Fruit fly (Drosophila melanogaster) whole organism, prepupa: ENCODE results near the gene CG7006.

Experiments used
- Blimp-1 ChIP-seq: fragments of 200-800 bp; sonication (Bioruptor generic); optimal IDR thresholded peaks from 3 replicates; lab custom pipeline; 2017; ENCODE audit warnings: missing biosample characterization, missing genetic modification characterization, mild to moderate bottlenecking, moderate library complexity, missing genetic modification reagents
- CG11294 ChIP-seq: fragments of 200-800 bp; sonication (Bioruptor generic); IDR thresholded peaks from 2 replicates; pipeline ENCODE4 v1.3.6; 2022; ENCODE audit warnings: missing biosample characterization, missing genetic modification characterization
- CG11762 ChIP-seq: fragments of 200-800 bp; sonication (Bioruptor generic); optimal IDR thresholded peaks from 3 replicates; lab custom pipeline; 2016; ENCODE audit warnings: missing biosample characterization, missing genetic modification characterization; ENCODE audit not compliant: insufficient read depth
- CG11902 ChIP-seq: fragments of 200-800 bp; sonication (Bioruptor generic); optimal IDR thresholded peaks from 3 replicates; lab custom pipeline; 2016; ENCODE audit warnings: missing biosample characterization, missing genetic modification characterization
- CG15336 ChIP-seq: fragments of 200-800 bp; sonication (Bioruptor generic); IDR thresholded peaks from 2 replicates; pipeline ENCODE4 v1.3.6; 2022; ENCODE audit warnings: missing biosample characterization, missing genetic modification characterization
- CG3032 ChIP-seq: fragments of 200-800 bp; optimal IDR thresholded peaks from 2 replicates; lab custom pipeline; 2019; ENCODE audit warnings: missing biosample characterization, mild to moderate bottlenecking, missing genetic modification characterization, moderate library complexity
- CG31627 ChIP-seq: fragments of 200-800 bp; sonication (Bioruptor generic); optimal IDR thresholded peaks from 3 replicates; lab custom pipeline; 2016; ENCODE audit warnings: missing biosample characterization, missing genetic modification characterization
- CG34406 ChIP-seq: fragments of 200-800 bp; sonication (Bioruptor generic); optimal IDR thresholded peaks from 3 replicates; lab custom pipeline; 2016; ENCODE audit warnings: missing biosample characterization, missing genetic modification characterization
- CG3919 ChIP-seq: fragments of 200-800 bp; sonication (Bioruptor generic); optimal IDR thresholded peaks from 3 replicates; lab custom pipeline; 2016; ENCODE audit warnings: missing biosample characterization, missing genetic modification characterization
- CG6163 ChIP-seq: fragments of 200-800 bp; sonication (Bioruptor generic); IDR thresholded peaks from 3 replicates; pipeline ENCODE4 v1.3.6; 2022; ENCODE audit warnings: missing biosample characterization, missing genetic modification characterization
- CG6792 ChIP-seq: fragments of 200-800 bp; sonication (Bioruptor generic); optimal IDR thresholded peaks from 3 replicates; lab custom pipeline; 2016; ENCODE audit warnings: missing biosample characterization, missing genetic modification characterization
- CG6808 ChIP-seq: fragments of 200-800 bp; sonication (Bioruptor generic); optimal IDR thresholded peaks from 3 replicates; lab custom pipeline; 2017; ENCODE audit warnings: missing biosample characterization, missing genetic modification characterization, mild to moderate bottlenecking, moderate library complexity, missing genetic modification reagents
- CG6854 ChIP-seq: fragments of 200-800 bp; sonication (Bioruptor generic); optimal IDR thresholded peaks from 2 replicates; lab custom pipeline; 2017; ENCODE audit warnings: missing biosample characterization, mild to moderate bottlenecking, missing genetic modification characterization
- CG7368 ChIP-seq: fragments of 200-800 bp; sonication (Bioruptor generic); optimal IDR thresholded peaks from 3 replicates; lab custom pipeline; 2016; ENCODE audit warnings: missing biosample characterization, missing genetic modification characterization
- CG8119 ChIP-seq: fragments of 200-800 bp; sonication (Bioruptor generic); IDR thresholded peaks from 3 replicates; pipeline ENCODE4 v1.3.6; 2022; ENCODE audit warnings: missing biosample characterization, missing genetic modification characterization
- CG8319 ChIP-seq: fragments of 200-800 bp; sonication (Bioruptor generic); optimal IDR thresholded peaks from 3 replicates; lab custom pipeline; 2016; ENCODE audit warnings: missing biosample characterization, missing genetic modification characterization
- CG8632 ChIP-seq: fragments of 200-800 bp; sonication (Bioruptor generic); optimal IDR thresholded peaks from 3 replicates; lab custom pipeline; 2016; ENCODE audit warnings: missing biosample characterization, missing genetic modification characterization
- CG9139 ChIP-seq: fragments of 200-800 bp; sonication (Bioruptor generic); optimal IDR thresholded peaks from 3 replicates; lab custom pipeline; 2017; ENCODE audit warnings: missing biosample characterization, mild to moderate bottlenecking, missing genetic modification characterization
- Eip78C ChIP-seq: fragments of 200-800 bp; sonication (Bioruptor generic); peaks from one replicate; lab custom pipeline; 2016; ENCODE audit warnings: missing biosample characterization, missing genetic modification characterization
- Eip93F ChIP-seq: fragments of 200-800 bp; sonication (Bioruptor generic); optimal IDR thresholded peaks from 2 replicates; lab custom pipeline; 2016; ENCODE audit warnings: missing biosample characterization, mild to moderate bottlenecking, missing genetic modification characterization
- Ets96B ChIP-seq: fragments of 200-800 bp; optimal IDR thresholded peaks from 2 replicates; lab custom pipeline; 2019; ENCODE audit warnings: missing biosample characterization, mild to moderate bottlenecking, missing genetic modification characterization, moderate library complexity
- Gug ChIP-seq: fragments of 200-800 bp; sonication (Bioruptor generic); IDR thresholded peaks from 2 replicates; pipeline ENCODE4 v1.3.6; 2022; ENCODE audit warnings: missing biosample characterization, missing genetic modification characterization
- Hr38 ChIP-seq: sonication (Bioruptor generic); optimal IDR thresholded peaks from 2 replicates; lab custom pipeline; 2016; ENCODE audit warnings: missing biosample characterization, missing genetic modification characterization
- Hr39 ChIP-seq: fragments of 200-800 bp; sonication (Bioruptor generic); optimal IDR thresholded peaks from 2 replicates; lab custom pipeline; 2016; ENCODE audit warnings: missing biosample characterization, missing genetic modification characterization
- Smox ChIP-seq: fragments of 200-800 bp; sonication (Bioruptor generic); optimal IDR thresholded peaks from 3 replicates; lab custom pipeline; 2016; ENCODE audit warnings: missing biosample characterization, missing genetic modification characterization
- Sox15 ChIP-seq: fragments of 200-800 bp; sonication (Bioruptor generic); optimal IDR thresholded peaks from 3 replicates; lab custom pipeline; 2016; ENCODE audit warnings: missing biosample characterization, missing genetic modification characterization
- achi ChIP-seq: fragments of 200-800 bp; sonication (Bioruptor generic); optimal IDR thresholded peaks from 3 replicates; lab custom pipeline; 2016; ENCODE audit warnings: missing biosample characterization, missing genetic modification characterization
- acj6 ChIP-seq: fragments of 200-800 bp; sonication (Bioruptor generic); optimal IDR thresholded peaks from 3 replicates; lab custom pipeline; 2016; ENCODE audit warnings: missing biosample characterization, missing genetic modification characterization
- cyc ChIP-seq: fragments of 200-800 bp; sonication (Bioruptor generic); optimal IDR thresholded peaks from 3 replicates; lab custom pipeline; 2016; ENCODE audit warnings: missing biosample characterization, missing genetic modification characterization
- dac ChIP-seq: fragments of 200-800 bp; sonication (Bioruptor generic); optimal IDR thresholded peaks from 2 replicates; lab custom pipeline; 2017; ENCODE audit warnings: missing biosample characterization, mild to moderate bottlenecking, missing genetic modification characterization
- dsx ChIP-seq: fragments of 200-800 bp; optimal IDR thresholded peaks from 3 replicates; lab custom pipeline; 2019; ENCODE audit warnings: missing biosample characterization, mild to moderate bottlenecking, missing genetic modification characterization, moderate library complexity; ENCODE audit not compliant: poor library complexity, severe bottlenecking
- eg ChIP-seq: fragments of 200-800 bp; sonication (Bioruptor generic); IDR thresholded peaks from 3 replicates; pipeline ENCODE4 v1.3.6; 2022; ENCODE audit warnings: missing biosample characterization, missing genetic modification characterization
- esn ChIP-seq: fragments of 200-800 bp; sonication (Bioruptor generic); optimal IDR thresholded peaks from 2 replicates; lab custom pipeline; 2016; ENCODE audit warnings: missing biosample characterization, mild to moderate bottlenecking, missing genetic modification characterization, moderate library complexity
- fd59A ChIP-seq: fragments of 200-800 bp; sonication (Bioruptor generic); optimal IDR thresholded peaks from 2 replicates; lab custom pipeline; 2017; ENCODE audit warnings: missing biosample characterization, mild to moderate bottlenecking, missing genetic modification characterization, missing genetic modification reagents
- fd85E ChIP-seq: fragments of 200-800 bp; sonication (Bioruptor generic); optimal IDR thresholded peaks from 3 replicates; lab custom pipeline; 2016; ENCODE audit warnings: missing biosample characterization, missing genetic modification characterization
- fkh ChIP-seq: fragments of 200-800 bp; sonication (Bioruptor generic); optimal IDR thresholded peaks from 3 replicates; lab custom pipeline; 2017; ENCODE audit warnings: missing biosample characterization, mild to moderate bottlenecking, missing genetic modification characterization, moderate library complexity
- lz ChIP-seq: fragments of 200-800 bp; sonication (Bioruptor generic); optimal IDR thresholded peaks from 3 replicates; lab custom pipeline; 2016; ENCODE audit warnings: missing biosample characterization, missing genetic modification characterization
- pdm3 ChIP-seq: fragments of 200-800 bp; sonication (Bioruptor generic); optimal IDR thresholded peaks from 3 replicates; lab custom pipeline; 2016; ENCODE audit warnings: missing biosample characterization, missing genetic modification characterization
- spab ChIP-seq: fragments of 200-800 bp; sonication (Bioruptor generic); optimal IDR thresholded peaks from 2 replicates; lab custom pipeline; 2017; ENCODE audit warnings: missing biosample characterization, mild to moderate bottlenecking, missing genetic modification characterization, missing genetic modification reagents
- svp ChIP-seq: fragments of 200-800 bp; sonication (Bioruptor generic); peaks from one replicate; lab custom pipeline; 2016; ENCODE audit warnings: missing biosample characterization, missing genetic modification characterization
- topi ChIP-seq: fragments of 200-800 bp; sonication (Bioruptor generic); optimal IDR thresholded peaks from 3 replicates; lab custom pipeline; 2016; ENCODE audit warnings: missing biosample characterization, missing genetic modification characterization

The CG7006 gene

dm6 chr3R:24812987-24813636 lies 37.3 kb upstream of the CG7006 start:
- TF ChIP-seq fkh (GFP tag; lab: Kevin White, UChicago) (peak; percentile 55), Hr39 (GFP tag; lab: Kevin White, UChicago) (no peak), Eip78C (peak; percentile 49), CG34406 (GFP tag; lab: Kevin White, UChicago) (no peak), fd85E (GFP tag; lab: Kevin White, UChicago) (no peak), CG6163 (GFP tag; lab: Robert Waterston, UW) (0 out of 3 replicates have a peak, but pooled peaks have one; percentile 10)
- TF ChIP-seq, all 60 proteins: peak for 3

dm6 chr3R:24813637-24814301 lies 36.7 kb upstream of the CG7006 start, which contains the start of the genes lili and CG34150:
lili (minus strand) TSS chr3R:24814012.
CG34150 (plus strand) TSS chr3R:24814262.
- no peak for TF ChIP-seq CG9139 (GFP tag; lab: Kevin White, UChicago)
- TF ChIP-seq dac: no peak
- peak; percentile 90 for TF ChIP-seq Eip78C
- TF ChIP-seq svp (GFP tag; lab: Kevin White, UChicago): no peak
- TF ChIP-seq CG6163 (GFP tag; lab: Robert Waterston, UW): peak; percentile 38; the same call in 1 of the 3 replicates
- peak; percentile 53; the same call in 1 of the 3 replicates for TF ChIP-seq eg (GFP tag; lab: Robert Waterston, UW)
- peak; percentile 37 for TF ChIP-seq CG8319 (GFP tag; lab: Kevin White, UChicago)
- peak; percentile 28 for TF ChIP-seq CG11902 (GFP tag; lab: Kevin White, UChicago)
- TF ChIP-seq CG6808 (GFP tag; lab: Kevin White, UChicago): no peak
- TF ChIP-seq Smox (GFP tag; lab: Kevin White, UChicago): no peak
- TF ChIP-seq lz (GFP tag; lab: Kevin White, UChicago): peak; percentile 69
- peak; percentile 20 for TF ChIP-seq Eip93F (GFP tag; lab: Kevin White, UChicago)
- TF ChIP-seq dsx (GFP tag; lab: Kevin White, UChicago): peak; percentile 45
- peak; percentile 78 for TF ChIP-seq esn (GFP tag; lab: Kevin White, UChicago)
- no peak for TF ChIP-seq fkh (GFP tag; lab: Kevin White, UChicago)
- peak; percentile 51 for TF ChIP-seq Sox15 (GFP tag; lab: Kevin White, UChicago)
- no peak for TF ChIP-seq spab (GFP tag; lab: Kevin White, UChicago)
- TF ChIP-seq CG15336 (GFP tag; lab: Robert Waterston, UW): peak; percentile 32; the same call in 1 of the 2 replicates
- TF ChIP-seq Ets96B (tag; lab: Kevin White, UChicago): peak; percentile 22
- TF ChIP-seq CG3032: peak; percentile 64
- TF ChIP-seq CG7368 (GFP tag; lab: Kevin White, UChicago): peak; percentile 40
- TF ChIP-seq CG31627: peak; percentile 83
- TF ChIP-seq cyc: peak; percentile 74
- TF ChIP-seq CG11762: peak; percentile 22
- no peak for TF ChIP-seq Blimp-1 (GFP tag; lab: Kevin White, UChicago)
- TF ChIP-seq CG11294: no peak
- peak; percentile 31; the same call in 1 of the 3 replicates for TF ChIP-seq CG8119
- no peak for TF ChIP-seq fd59A (GFP tag; lab: Kevin White, UChicago)
- TF ChIP-seq Gug (GFP tag; lab: Robert Waterston, UW): 0 out of 2 replicates have a peak, but pooled peaks have one; percentile 36
- TF ChIP-seq achi (GFP tag; lab: Kevin White, UChicago): peak; percentile 82
- TF ChIP-seq Hr39 (GFP tag; lab: Kevin White, UChicago): peak; percentile 70
- no peak for TF ChIP-seq Hr38 (GFP tag; lab: Kevin White, UChicago)
- no peak for TF ChIP-seq pdm3 (GFP tag; lab: Kevin White, UChicago)
- no peak for TF ChIP-seq acj6 (GFP tag; lab: Kevin White, UChicago)
- TF ChIP-seq CG3919 (GFP tag; lab: Kevin White, UChicago): no peak
- no peak for TF ChIP-seq CG34406 (GFP tag; lab: Kevin White, UChicago)
- peak; percentile 53 for TF ChIP-seq CG6854 (GFP tag; lab: Kevin White, UChicago)
- TF ChIP-seq CG6792: peak; percentile 33
- no peak for TF ChIP-seq CG8632 (GFP tag; lab: Kevin White, UChicago)
- peak; percentile 64 for TF ChIP-seq topi (GFP tag; lab: Kevin White, UChicago)
